Fruit fly (Drosophila melanogaster) whole organism, embryonic: Measurements from ENCODE around the gene CG46304.

Source experiments
- Asciz ChIP-seq: fragments of 200-800 bp; sonication (Bioruptor generic); optimal IDR thresholded peaks from 2 replicates; lab custom pipeline; 2017; ENCODE audit warnings: missing biosample characterization, mild to moderate bottlenecking, missing genetic modification characterization, missing genetic modification reagents
- B-H1 ChIP-seq: fragments of 200-800 bp; sonication (Bioruptor generic); IDR thresholded peaks from 3 replicates; pipeline ENCODE4 v1.3.6; 2022; ENCODE audit warnings: missing biosample characterization, missing genetic modification characterization
- CG10209 ChIP-seq: fragments of 200-800 bp; sonication (Bioruptor generic); optimal IDR thresholded peaks from 3 replicates; lab custom pipeline; 2017; ENCODE audit warnings: missing biosample characterization, mild to moderate bottlenecking, missing genetic modification characterization, missing genetic modification reagents
- CG10654 ChIP-seq: fragments of 200-800 bp; sonication (Bioruptor generic); optimal IDR thresholded peaks from 2 replicates; lab custom pipeline; 2016; ENCODE audit warnings: missing biosample characterization, missing genetic modification characterization
- CG11085 ChIP-seq: fragments of 200-800 bp; sonication (Bioruptor generic); IDR thresholded peaks from 2 replicates; pipeline ENCODE4 v1.3.6; 2022; ENCODE audit warnings: missing biosample characterization, missing genetic modification characterization
- CG11398 ChIP-seq: fragments of 200-800 bp; sonication (Bioruptor generic); optimal IDR thresholded peaks from 2 replicates; lab custom pipeline; 2016; ENCODE audit warnings: missing biosample characterization, missing genetic modification characterization
- CG12155 ChIP-seq: fragments of 200-800 bp; sonication (Bioruptor generic); optimal IDR thresholded peaks from 3 replicates; lab custom pipeline; 2016; ENCODE audit warnings: missing biosample characterization, missing genetic modification characterization
- CG12769 ChIP-seq: fragments of 200-800 bp; sonication (Bioruptor generic); optimal IDR thresholded peaks from 2 replicates; lab custom pipeline; 2019; ENCODE audit warnings: missing biosample characterization, mild to moderate bottlenecking, missing genetic modification characterization, moderate library complexity
- CG13424 ChIP-seq: fragments of 200-800 bp; sonication (Bioruptor generic); optimal IDR thresholded peaks from 2 replicates; lab custom pipeline; 2019; ENCODE audit warnings: missing biosample characterization, mild to moderate bottlenecking, missing genetic modification characterization, moderate library complexity
- CG14710 ChIP-seq: fragments of 200-800 bp; sonication (Bioruptor generic); optimal IDR thresholded peaks from 3 replicates; lab custom pipeline; 2019; ENCODE audit warnings: missing biosample characterization, mild to moderate bottlenecking, missing genetic modification characterization, moderate library complexity
- CG15514 ChIP-seq: fragments of 200-800 bp; sonication (Bioruptor generic); optimal IDR thresholded peaks from 3 replicates; lab custom pipeline; 2017; ENCODE audit warnings: missing biosample characterization, missing genetic modification characterization, mild to moderate bottlenecking, moderate library complexity, missing genetic modification reagents
- CG17328 ChIP-seq: fragments of 200-800 bp; sonication (Bioruptor generic); IDR thresholded peaks from 2 replicates; pipeline ENCODE4 v1.3.6; 2022; ENCODE audit warnings: missing biosample characterization, missing genetic modification characterization
- CG2120 ChIP-seq: fragments of 200-800 bp; sonication (Bioruptor generic); optimal IDR thresholded peaks from 3 replicates; lab custom pipeline; 2016; ENCODE audit warnings: missing biosample characterization, missing genetic modification characterization
- CG2678 ChIP-seq: fragments of 200-800 bp; sonication (Bioruptor generic); optimal IDR thresholded peaks from 3 replicates; lab custom pipeline; 2019; ENCODE audit warnings: missing biosample characterization, mild to moderate bottlenecking, missing genetic modification characterization, moderate library complexity
- CG2712 ChIP-seq: fragments of 200-800 bp; optimal IDR thresholded peaks from 3 replicates; lab custom pipeline; 2019; ENCODE audit warnings: missing biosample characterization, mild to moderate bottlenecking, missing genetic modification characterization, moderate library complexity
- CG4404 ChIP-seq: fragments of 200-800 bp; sonication (Bioruptor generic); IDR thresholded peaks from 2 replicates; pipeline ENCODE4 v1.3.6; 2022; ENCODE audit warnings: missing biosample characterization, missing genetic modification characterization
- CG7556 ChIP-seq: fragments of 200-800 bp; sonication (Bioruptor generic); optimal IDR thresholded peaks from 2 replicates; lab custom pipeline; 2017; ENCODE audit warnings: missing biosample characterization, mild to moderate bottlenecking, missing genetic modification characterization
- CG8281 ChIP-seq: fragments of 200-800 bp; sonication (Bioruptor generic); optimal IDR thresholded peaks from 2 replicates; lab custom pipeline; 2018; ENCODE audit warnings: missing biosample characterization, mild to moderate bottlenecking, missing genetic modification characterization, moderate library complexity
- CG8765 ChIP-seq: fragments of 200-800 bp; sonication (Bioruptor generic); IDR thresholded peaks from 2 replicates; pipeline ENCODE4 v1.3.6; 2022; ENCODE audit warnings: missing biosample characterization, missing genetic modification characterization
- CG8924 ChIP-seq: fragments of 200-800 bp; optimal IDR thresholded peaks from 3 replicates; lab custom pipeline; 2019; ENCODE audit warnings: missing biosample characterization, mild to moderate bottlenecking, missing genetic modification characterization, moderate library complexity
- CG9215 ChIP-seq: fragments of 200-800 bp; sonication (Bioruptor generic); IDR thresholded peaks from 2 replicates; pipeline ENCODE4 v1.3.6; 2022; ENCODE audit warnings: missing biosample characterization, missing genetic modification characterization
- CG9437 ChIP-seq: fragments of 200-800 bp; sonication (Bioruptor generic); optimal IDR thresholded peaks from 2 replicates; lab custom pipeline; 2018; ENCODE audit warnings: missing biosample characterization, mild to moderate bottlenecking, missing genetic modification characterization
- CkIIα-i1 ChIP-seq: fragments of 200-800 bp; sonication (Bioruptor generic); IDR thresholded peaks from 2 replicates; pipeline ENCODE4 v1.3.6; 2022; ENCODE audit warnings: missing biosample characterization, missing genetic modification characterization
- CrebB ChIP-seq: fragments of 200-800 bp; sonication (Bioruptor generic); optimal IDR thresholded peaks from 3 replicates; lab custom pipeline; 2018; ENCODE audit warnings: missing biosample characterization, mild to moderate bottlenecking, missing genetic modification characterization
- Dp ChIP-seq: fragments of 200-800 bp; sonication (Bioruptor generic); optimal IDR thresholded peaks from 2 replicates; lab custom pipeline; 2018; ENCODE audit warnings: missing biosample characterization, mild to moderate bottlenecking, missing genetic modification characterization, moderate library complexity
- Eip74EF ChIP-seq, 2 experiments: fragments of 200-800 bp in 1 of 2; fragments of >200 bp in 1 of 2; sonication (Bioruptor generic) in 1 of 2; optimal IDR thresholded peaks; 2 replicates each; lab custom pipeline; 2017 to 2019; ENCODE audit warnings: missing biosample characterization in 2 of 2, missing genetic modification characterization in 2 of 2, mild to moderate bottlenecking in 1 of 2, moderate library complexity in 1 of 2
- Hr3 ChIP-seq: fragments of 200-800 bp; sonication (Bioruptor generic); optimal IDR thresholded peaks from 3 replicates; lab custom pipeline; 2016; ENCODE audit warnings: missing biosample characterization, missing genetic modification characterization
- Mrtf ChIP-seq: fragments of 200-800 bp; sonication (Bioruptor generic); IDR thresholded peaks from 3 replicates; pipeline ENCODE4 v1.3.6; 2022; ENCODE audit warnings: missing biosample characterization, missing genetic modification characterization
- Ravus ChIP-seq: fragments of 200-800 bp; sonication (Bioruptor generic); IDR thresholded peaks from 2 replicates; pipeline ENCODE4 v1.3.6; 2022; ENCODE audit warnings: missing biosample characterization, missing genetic modification characterization
- Stat92E ChIP-seq, 3 experiments: fragments of >200 bp in 2 of 3; fragments of 200-800 bp in 1 of 3; sonication (Bioruptor generic) in 1 of 3; optimal IDR thresholded peaks; 2 replicates each; lab custom pipeline; 2017 to 2019; ENCODE audit warnings: missing biosample characterization in 3 of 3, missing genetic modification characterization in 3 of 3, mild to moderate bottlenecking in 1 of 3, moderate library complexity in 1 of 3
- Xrp1 ChIP-seq: fragments of 200-800 bp; sonication (Bioruptor generic); IDR thresholded peaks from 2 replicates; pipeline ENCODE4 v1.3.6; 2022; ENCODE audit warnings: missing biosample characterization, missing genetic modification characterization
- bab2 ChIP-seq: fragments of 200-800 bp; sonication (Bioruptor generic); optimal IDR thresholded peaks from 2 replicates; lab custom pipeline; 2016; ENCODE audit warnings: missing biosample characterization, missing genetic modification characterization
- chif ChIP-seq, 2 experiments: fragments of 200-800 bp; sonication (Bioruptor generic); optimal IDR thresholded peaks; 3 replicates each; lab custom pipeline; 2016; ENCODE audit warnings: missing biosample characterization in 2 of 2, missing genetic modification characterization in 2 of 2
- ci ChIP-seq: fragments of 200-800 bp; sonication (Bioruptor generic); IDR thresholded peaks from 3 replicates; pipeline ENCODE4 v1.3.6; 2022; ENCODE audit warnings: missing biosample characterization, missing genetic modification characterization
- dan ChIP-seq: fragments of 200-800 bp; sonication (Bioruptor generic); IDR thresholded peaks from 2 replicates; pipeline ENCODE4 v1.3.6; 2022; ENCODE audit warnings: missing biosample characterization, missing genetic modification characterization
- dpn ChIP-seq, 2 experiments: fragments of 200-800 bp; sonication (Bioruptor generic); optimal IDR thresholded peaks; 3 replicates each; lab custom pipeline; 2016; ENCODE audit warnings: missing biosample characterization in 2 of 2, missing genetic modification characterization in 2 of 2
- gem ChIP-seq: fragments of 200-800 bp; sonication (Bioruptor generic); optimal IDR thresholded peaks from 2 replicates; lab custom pipeline; 2019; ENCODE audit warnings: missing biosample characterization, mild to moderate bottlenecking, missing genetic modification characterization, moderate library complexity
- gfzf ChIP-seq: fragments of 200-800 bp; sonication (Bioruptor generic); optimal IDR thresholded peaks from 2 replicates; lab custom pipeline; 2016; ENCODE audit warnings: missing biosample characterization, mild to moderate bottlenecking, missing genetic modification characterization, moderate library complexity
- gro ChIP-seq: fragments of 200-800 bp; sonication (Bioruptor generic); optimal IDR thresholded peaks from 2 replicates; lab custom pipeline; 2016; ENCODE audit warnings: missing biosample characterization, missing genetic modification characterization
- insv ChIP-seq, 2 experiments: fragments of 200-800 bp; sonication (Bioruptor generic); optimal IDR thresholded peaks; 3 replicates each; lab custom pipeline; 2016 to 2018; ENCODE audit warnings: missing biosample characterization in 2 of 2, missing genetic modification characterization in 2 of 2
- kah ChIP-seq: fragments of 200-800 bp; sonication (Bioruptor generic); optimal IDR thresholded peaks from 2 replicates; lab custom pipeline; 2018; ENCODE audit warnings: missing biosample characterization, mild to moderate bottlenecking, missing genetic modification characterization
- mirr ChIP-seq: fragments of 200-800 bp; sonication (Bioruptor generic); optimal IDR thresholded peaks from 3 replicates; lab custom pipeline; 2018; ENCODE audit warnings: missing biosample characterization, mild to moderate bottlenecking, missing genetic modification characterization
- nmo ChIP-seq: fragments of 200-800 bp; sonication (Bioruptor generic); optimal IDR thresholded peaks from 2 replicates; lab custom pipeline; 2018; ENCODE audit warnings: missing biosample characterization, mild to moderate bottlenecking, missing genetic modification characterization, moderate library complexity
- nom ChIP-seq: fragments of 200-800 bp; sonication (Bioruptor generic); optimal IDR thresholded peaks from 2 replicates; lab custom pipeline; 2017; ENCODE audit warnings: missing biosample characterization, missing genetic modification characterization, mild to moderate bottlenecking, moderate library complexity, missing genetic modification reagents
- prd ChIP-seq, 3 experiments: fragments of >200 bp in 2 of 3; fragments of 200-800 bp in 1 of 3; sonication (Bioruptor generic) in 1 of 3; optimal IDR thresholded peaks in 2 of 3; IDR thresholded peaks in 1 of 3; 2 replicates in 2 of 3; 3 replicates in 1 of 3; pipeline versions ENCODE4 v1.3.6 to Lab custom; 2017 to 2022; ENCODE audit warnings: missing biosample characterization in 1 of 3, missing genetic modification characterization in 1 of 3
- sd ChIP-seq: fragments of 200-800 bp; sonication (Bioruptor generic); optimal IDR thresholded peaks from 3 replicates; lab custom pipeline; 2018; ENCODE audit warnings: missing biosample characterization, mild to moderate bottlenecking, missing genetic modification characterization, moderate library complexity
- slbo ChIP-seq: fragments of 200-800 bp; sonication (Bioruptor generic); IDR thresholded peaks from 2 replicates; pipeline ENCODE4 v1.3.6; 2022; ENCODE audit warnings: missing biosample characterization, missing genetic modification characterization
- slp2 ChIP-seq: fragments of 200-800 bp; sonication (Bioruptor generic); optimal IDR thresholded peaks from 2 replicates; lab custom pipeline; 2016; ENCODE audit warnings: missing biosample characterization, missing genetic modification characterization
- tgo ChIP-seq: fragments of 200-800 bp; sonication (Bioruptor generic); IDR thresholded peaks from 3 replicates; pipeline ENCODE4 v1.3.6; 2022; ENCODE audit warnings: missing biosample characterization, missing genetic modification characterization

Gene CG46304

dm6 chr2L:18957142-18957674, 11.1 kb downstream of the CG46304 start, which contains the start of gene Bhmt (continued):
- TF ChIP-seq Asciz (peak; percentile 34), CrebB (tag; lab: Kevin White, UChicago) (peak; percentile 38), CG8281 (tag; lab: Kevin White, UChicago) (peak; percentile 47), mirr (GFP tag; lab: Kevin White, UChicago) (peak; percentile 22), nom (GFP tag; lab: Kevin White, UChicago) (peak; percentile 56), CG2678 (peak; percentile 88), dpn (GFP tag; optimal IDR thresholded peaks at IDR 0.05; lab: Kevin White, UChicago) (peak in 1 of 2 experiments; percentile 62), gfzf (no peak), CG13424 (peak; percentile 58), CG7556 (peak; percentile 74), CG10654 (GFP tag; lab: Kevin White, UChicago) (peak; percentile 52), CG2120 (GFP tag; lab: Kevin White, UChicago) (peak; percentile 59), CG11085 (GFP tag; lab: Robert Waterston, UW) (peak; percentile 55; the same call in 1 of the 2 replicates), dan (GFP tag; lab: Robert Waterston, UW) (no peak), Dp (GFP tag; lab: Kevin White, UChicago) (no peak), CG2712 (peak; percentile 79), Xrp1 (GFP tag; lab: Robert Waterston, UW) (peak; percentile 70), gem (peak; percentile 78), CG9437 (GFP tag; lab: Kevin White, UChicago) (peak; percentile 35), CG12769 (tag; lab: Kevin White, UChicago) (peak; percentile 43), CG15514 (peak; percentile 72), kah (GFP tag; lab: Kevin White, UChicago) (no peak), tgo (GFP tag; lab: Robert Waterston, UW) (peak; percentile 63), CG14710 (tag; lab: Kevin White, UChicago) (no peak), ci (GFP tag; lab: Robert Waterston, UW) (peak; percentile 60; the same call in 1 of the 3 replicates), CG9215 (GFP tag; lab: Robert Waterston, UW) (peak; percentile 67), Eip74EF (GFP tag; optimal IDR thresholded peaks at IDR 0.05; lab: Kevin White, UChicago) (peak in 1 of 2 experiments; percentile 47), slp2 (GFP tag; lab: Kevin White, UChicago) (no peak), Mrtf (GFP tag; lab: Robert Waterston, UW) (peak; percentile 56; the same call in 1 of the 3 replicates), CkIIα-i1 (GFP tag; lab: Robert Waterston, UW) (no peak), nmo (GFP tag; lab: Kevin White, UChicago) (peak; percentile 63), sd (tag; lab: Kevin White, UChicago) (peak; percentile 84), CG17328 (GFP tag; lab: Robert Waterston, UW) (peak; percentile 66), Stat92E (GFP tag; optimal IDR thresholded peaks at IDR 0.05; lab: Kevin White, UChicago) (no peak), CG4404 (GFP tag; lab: Robert Waterston, UW) (no peak), CG8765 (GFP tag; lab: Robert Waterston, UW) (peak; percentile 11; the same call in 1 of the 2 replicates), B-H1 (peak; percentile 52), gro (GFP tag; lab: Kevin White, UChicago) (no peak), slbo (GFP tag; lab: Robert Waterston, UW) (peak; percentile 83), chif (GFP tag; optimal IDR thresholded peaks at IDR 0.05; lab: Kevin White, UChicago) (no peak), prd (optimal IDR thresholded peaks at IDR 0.05; lab: Kevin White, UChicago) (no peak), prd (GFP tag; IDR thresholded peaks at IDR 0.05; lab: Robert Waterston, UW) (peak; percentile 66), CG12155 (peak; percentile 34), CG8924 (peak; percentile 74), Hr3 (GFP tag; lab: Kevin White, UChicago) (peak; percentile 47), bab2 (GFP tag; lab: Kevin White, UChicago) (no peak), insv (GFP tag; optimal IDR thresholded peaks at IDR 0.05; lab: Kevin White, UChicago) (no peak), CG11398 (GFP tag; lab: Kevin White, UChicago) (no peak), CG10209 (GFP tag; lab: Kevin White, UChicago) (peak; percentile 54), Ravus (GFP tag; lab: Robert Waterston, UW) (peak; percentile 47)
